Fruit fly (Drosophila melanogaster): Measurements from ENCODE around the gene hog.

- TF ChIP-seq CTCF (optimal IDR thresholded peaks at IDR 0.05), result peak; percentile 51 to 61
- TF ChIP-seq CG8478 (optimal IDR thresholded peaks at IDR 0.05), result no peak
Measured at dm6 chrX:14715180-14715579, 3.6 kb downstream of the hog start.

All from S2 (cell line).